Fruit fly (Drosophila melanogaster): ENCODE results near the gene CG9514.

CG9514 gene

DNA sequence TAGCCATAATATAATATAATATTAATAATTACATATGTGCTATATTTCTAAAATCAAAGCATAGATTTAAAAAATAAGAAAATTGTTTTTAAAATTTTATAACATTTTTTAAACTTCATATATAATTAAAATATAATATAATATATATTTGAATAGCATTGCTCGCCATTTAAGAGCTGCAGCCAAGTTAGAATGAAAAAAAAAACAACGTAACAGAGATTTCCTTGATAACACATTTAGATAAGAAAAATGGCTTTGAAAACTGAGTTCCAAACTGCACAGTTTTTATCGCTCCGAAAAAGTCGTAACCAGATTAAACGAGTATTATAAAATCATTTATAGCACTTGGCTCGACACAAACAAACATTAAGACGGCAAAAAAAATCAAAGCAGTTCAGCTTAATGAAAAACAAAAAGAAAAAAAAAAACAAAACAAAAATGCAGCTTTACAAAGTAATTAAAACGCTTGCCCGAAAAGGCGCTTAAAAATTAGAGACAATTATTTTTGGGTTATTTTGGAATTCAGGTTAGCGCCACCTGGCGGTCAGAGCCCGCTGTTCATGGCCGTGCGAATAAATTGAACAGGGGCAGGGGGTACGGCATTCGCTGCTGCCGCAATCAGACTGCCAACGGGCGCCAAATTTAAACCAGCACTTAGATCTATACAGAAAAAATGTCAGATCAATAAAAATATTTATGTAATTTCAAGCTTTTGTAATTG lies 13.1 kb upstream of the CG9514 start, which contains the start of gene fiz:
TSS of gene fiz (minus strand) at position 51 of the 721 bp plus-strand sequence.
- TF ChIP-seq psq (optimal IDR thresholded peaks at IDR 0.05): no peak
- no peak for TF ChIP-seq EcR (GFP tag; optimal IDR thresholded peaks at IDR 0.05)
- no peak for TF ChIP-seq usp (GFP tag; optimal IDR thresholded peaks at IDR 0.05)
- TF ChIP-seq Dll (optimal IDR thresholded peaks at IDR 0.05): no peak
- TF ChIP-seq CG8478 (optimal IDR thresholded peaks at IDR 0.05): no peak
- TF ChIP-seq pan (optimal IDR thresholded peaks at IDR 0.05): no peak

dm6 chrX:14909051-14909450 lies 12.4 kb upstream of the CG9514 start:
- no peak for TF ChIP-seq psq (optimal IDR thresholded peaks at IDR 0.05)
- no peak for TF ChIP-seq pan (optimal IDR thresholded peaks at IDR 0.05)
- no peak for TF ChIP-seq usp (GFP tag; optimal IDR thresholded peaks at IDR 0.05)
- TF ChIP-seq Dll (optimal IDR thresholded peaks at IDR 0.05): no peak
- TF ChIP-seq EcR (GFP tag; optimal IDR thresholded peaks at IDR 0.05): no peak
- no peak for TF ChIP-seq CG8478 (optimal IDR thresholded peaks at IDR 0.05)

dm6 chrX:14905499-14906044 lies 8.9 kb upstream of the CG9514 start, which contains the start of gene CG9512:
Gene CG9512 (minus strand): TSS chrX:14905549.
- no peak for TF ChIP-seq psq (optimal IDR thresholded peaks at IDR 0.05)

DNA sequence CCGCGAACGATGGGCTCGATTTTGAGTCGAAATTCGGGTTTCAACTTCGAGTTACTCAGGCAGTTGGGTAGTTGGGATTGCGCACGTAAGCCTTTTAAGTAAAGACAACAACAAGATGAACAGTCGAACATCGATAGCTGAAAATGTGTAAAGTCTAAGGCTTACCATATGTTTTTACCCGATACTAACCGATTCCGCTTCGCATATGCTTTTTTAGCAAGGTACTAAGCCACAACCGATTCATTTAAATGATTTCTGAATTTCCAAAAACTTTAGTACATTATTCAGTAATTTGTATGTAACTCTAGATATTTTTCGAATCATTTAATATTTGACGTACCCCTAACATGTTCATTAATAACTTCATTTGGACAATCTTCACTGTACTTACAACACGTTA lies 901 bp upstream of the CG9514 start:
- TF ChIP-seq EcR (GFP tag; optimal IDR thresholded peaks at IDR 0.05) (no peak), Dll (optimal IDR thresholded peaks at IDR 0.05) (no peak), CG8478 (optimal IDR thresholded peaks at IDR 0.05) (no peak), psq (optimal IDR thresholded peaks at IDR 0.05) (no peak), usp (GFP tag; optimal IDR thresholded peaks at IDR 0.05) (no peak), pan (optimal IDR thresholded peaks at IDR 0.05) (no peak)

- TF ChIP-seq EcR (GFP tag; optimal IDR thresholded peaks at IDR 0.05): no peak
- no peak for TF ChIP-seq pan (optimal IDR thresholded peaks at IDR 0.05)
- TF ChIP-seq psq (optimal IDR thresholded peaks at IDR 0.05): no peak
- TF ChIP-seq CG8478 (optimal IDR thresholded peaks at IDR 0.05): no peak
- no peak for TF ChIP-seq usp (GFP tag; optimal IDR thresholded peaks at IDR 0.05)
- TF ChIP-seq Dll (optimal IDR thresholded peaks at IDR 0.05): no peak
These were observed 381 bp downstream of the CG9514 start for dm6 chrX:14896310-14896709.

dm6 chrX:14893872-14894271 lies 2.8 kb downstream of the CG9514 start:
- TF ChIP-seq psq (optimal IDR thresholded peaks at IDR 0.05) (no peak), CG8478 (optimal IDR thresholded peaks at IDR 0.05) (no peak)

DNA sequence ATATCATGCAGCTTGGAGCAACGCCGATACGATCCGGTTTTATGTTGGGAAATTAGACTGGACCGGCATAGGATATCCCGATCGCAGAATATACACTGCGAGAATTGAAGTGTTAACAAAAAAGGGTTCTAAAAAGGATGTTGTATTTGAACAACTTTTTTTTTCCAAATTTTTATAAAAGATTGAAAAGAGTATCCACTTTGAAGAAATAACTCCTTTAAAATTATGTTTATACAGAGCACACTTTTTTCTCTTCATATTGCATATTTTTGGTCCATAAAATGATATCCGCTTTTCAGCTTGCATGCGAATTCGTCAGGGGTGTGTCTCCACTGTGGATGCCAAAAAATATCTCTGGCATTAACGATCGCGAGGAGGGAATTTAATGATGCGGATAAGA lies 4.4 kb downstream of the CG9514 start:
- TF ChIP-seq CG8478 (optimal IDR thresholded peaks at IDR 0.05): no peak

DNA sequence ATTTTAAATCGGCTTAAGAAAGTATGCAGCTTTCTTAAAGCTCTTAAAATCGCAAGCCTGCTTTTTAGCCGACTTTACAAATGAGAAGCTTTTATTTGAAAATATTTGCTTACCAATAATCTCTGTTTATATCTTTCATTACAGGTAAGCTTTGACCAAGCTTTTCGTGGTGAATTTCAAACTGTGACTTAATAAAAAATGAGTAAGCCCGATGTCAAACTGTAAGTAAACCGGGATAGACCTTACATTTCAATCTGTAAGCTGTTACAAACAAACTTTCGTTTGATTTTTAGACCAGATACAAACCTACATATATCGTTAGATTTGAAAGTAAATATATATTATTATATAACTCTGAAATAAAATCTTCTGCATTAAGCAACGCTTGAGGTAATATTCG lies 11.1 kb downstream of the CG9514 start:
- TF ChIP-seq usp (GFP tag; optimal IDR thresholded peaks at IDR 0.05): no peak
- TF ChIP-seq EcR (GFP tag; optimal IDR thresholded peaks at IDR 0.05): no peak
- TF ChIP-seq CG8478 (optimal IDR thresholded peaks at IDR 0.05): no peak
- no peak for TF ChIP-seq pan (optimal IDR thresholded peaks at IDR 0.05)

- TF ChIP-seq usp (GFP tag; optimal IDR thresholded peaks at IDR 0.05) (no peak), EcR (GFP tag; optimal IDR thresholded peaks at IDR 0.05) (no peak), pan (optimal IDR thresholded peaks at IDR 0.05) (no peak), Dll (optimal IDR thresholded peaks at IDR 0.05) (no peak), CG8478 (optimal IDR thresholded peaks at IDR 0.05) (no peak), psq (optimal IDR thresholded peaks at IDR 0.05) (no peak)
These were observed 12.7 kb downstream of the CG9514 start for dm6 chrX:14883993-14884392.

DNA sequence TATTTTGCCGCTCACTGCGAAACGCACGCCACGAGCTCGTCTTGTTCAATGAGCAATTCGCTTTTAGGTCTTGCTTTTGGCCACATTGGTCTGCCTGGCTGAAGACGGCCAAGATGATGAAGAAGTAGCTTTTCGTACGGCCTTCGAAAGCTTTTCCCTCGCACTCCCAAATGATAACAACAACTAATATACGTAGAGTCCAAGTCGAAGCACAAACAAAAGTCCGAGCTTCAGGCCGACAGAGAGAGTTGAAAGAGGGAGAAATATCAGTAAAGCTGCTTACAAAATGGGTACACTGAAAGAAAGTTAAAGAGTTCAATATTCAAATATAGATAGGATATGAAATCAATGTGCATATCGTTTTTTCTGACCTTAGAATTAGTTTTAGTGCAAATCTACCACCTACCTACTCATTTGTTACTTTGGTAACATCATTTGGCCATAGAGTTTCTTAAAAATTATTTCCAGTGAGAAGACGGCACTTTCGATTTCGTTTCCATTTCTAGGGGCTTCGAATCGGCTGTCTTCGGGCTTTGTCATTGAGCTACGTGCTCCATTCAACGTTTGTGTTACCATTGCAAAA lies 14.1 kb downstream of the CG9514 start, which contains the start of the genes CG45064 and CG45065:
TSS of gene CG45064 (minus strand) at position 51 of the 583 bp plus-strand sequence.
TSS of gene CG45065 (minus strand) at position 51 of the 583 bp plus-strand sequence.
- TF ChIP-seq Dll (optimal IDR thresholded peaks at IDR 0.05) (no peak), psq (optimal IDR thresholded peaks at IDR 0.05) (no peak), CG8478 (optimal IDR thresholded peaks at IDR 0.05) (no peak), EcR (GFP tag; optimal IDR thresholded peaks at IDR 0.05) (no peak), pan (optimal IDR thresholded peaks at IDR 0.05) (no peak), usp (GFP tag; optimal IDR thresholded peaks at IDR 0.05) (no peak)

DNA sequence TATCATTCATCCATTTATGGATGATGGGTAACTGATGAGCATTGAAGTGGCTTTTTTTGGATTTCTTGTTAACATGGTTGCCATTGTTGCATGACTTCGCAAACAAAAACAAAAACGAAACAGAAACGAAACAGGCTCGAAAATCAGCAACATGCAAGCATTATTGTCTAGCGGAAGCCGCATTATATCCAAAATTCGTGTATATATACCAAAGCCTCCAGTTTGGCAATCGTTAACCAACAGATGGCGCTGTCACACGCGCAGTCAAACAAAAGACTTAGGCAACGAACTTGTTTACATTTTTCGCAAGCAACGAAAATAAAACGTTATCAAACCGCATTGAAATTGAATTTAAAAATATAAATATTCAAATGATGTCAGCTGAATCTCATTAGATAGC lies 17.8 kb downstream of the CG9514 start:
- no peak for TF ChIP-seq usp (GFP tag; optimal IDR thresholded peaks at IDR 0.05)
- TF ChIP-seq pan (optimal IDR thresholded peaks at IDR 0.05): no peak
- no peak for TF ChIP-seq CG8478 (optimal IDR thresholded peaks at IDR 0.05)
- TF ChIP-seq EcR (GFP tag; optimal IDR thresholded peaks at IDR 0.05): no peak
- TF ChIP-seq Dll (optimal IDR thresholded peaks at IDR 0.05): no peak
- TF ChIP-seq psq (optimal IDR thresholded peaks at IDR 0.05): no peak

DNA sequence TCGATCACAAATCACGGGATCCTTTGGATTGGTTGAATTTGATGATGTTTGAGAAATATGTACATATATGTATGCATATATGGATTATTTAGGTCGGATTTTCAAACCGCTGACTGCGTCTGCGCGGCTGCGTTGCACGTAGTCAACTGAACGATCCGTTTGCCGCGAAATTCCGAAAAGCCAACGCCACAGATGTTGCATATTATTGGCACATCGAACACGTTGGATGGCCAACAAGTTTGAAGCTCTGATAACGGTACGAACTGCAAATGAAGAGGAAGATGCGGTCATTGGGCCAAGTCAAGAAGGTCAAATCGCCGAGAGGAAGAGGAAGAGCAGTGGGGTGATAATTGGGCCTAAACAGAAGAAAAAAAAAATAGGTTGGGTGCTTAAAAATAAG lies 25.7 kb downstream of the CG9514 start, which contains the start of gene CG9518:
TSS of gene CG9518 (minus strand) at position 154 of the 400 bp plus-strand sequence.
- TF ChIP-seq pan (optimal IDR thresholded peaks at IDR 0.05): no peak
- TF ChIP-seq Dll (optimal IDR thresholded peaks at IDR 0.05): no peak
- no peak for TF ChIP-seq CG8478 (optimal IDR thresholded peaks at IDR 0.05)
- TF ChIP-seq EcR (GFP tag; optimal IDR thresholded peaks at IDR 0.05): no peak
- no peak for TF ChIP-seq usp (GFP tag; optimal IDR thresholded peaks at IDR 0.05)
- TF ChIP-seq psq (optimal IDR thresholded peaks at IDR 0.05): no peak

- no peak for TF ChIP-seq psq (optimal IDR thresholded peaks at IDR 0.05)
- TF ChIP-seq EcR (GFP tag; optimal IDR thresholded peaks at IDR 0.05): no peak
- no peak for TF ChIP-seq usp (GFP tag; optimal IDR thresholded peaks at IDR 0.05)
- no peak for TF ChIP-seq CG8478 (optimal IDR thresholded peaks at IDR 0.05)
- no peak for TF ChIP-seq Dll (optimal IDR thresholded peaks at IDR 0.05)
- no peak for TF ChIP-seq pan (optimal IDR thresholded peaks at IDR 0.05)
These were observed 28.3 kb downstream of the CG9514 start for dm6 chrX:14868414-14868813.

All from whole organism.